Fruit fly (Drosophila melanogaster): ENCODE measurements around the gene CG11313.

Gene CG11313

dm6 chr3R:30697038-30697437 is 33.9 kb downstream of the CG11313 start, which contains the start of gene Pka-C2:
Pka-C2 (minus strand) TSS chr3R:30697138.
- TF ChIP-seq CG33017 (tag; optimal IDR thresholded peaks at IDR 0.05) (no peak), Hr96 (GFP tag; optimal IDR thresholded peaks at IDR 0.05) (no peak), CG12768 (GFP tag; optimal IDR thresholded peaks at IDR 0.05) (no peak), CG11617 (GFP tag; optimal IDR thresholded peaks at IDR 0.05) (no peak), Clk (GFP tag; optimal IDR thresholded peaks at IDR 0.05) (no peak), bab1 (GFP tag; optimal IDR thresholded peaks at IDR 0.05) (no peak), cnc (optimal IDR thresholded peaks at IDR 0.05) (no peak), tj (GFP tag; optimal IDR thresholded peaks at IDR 0.05) (no peak), toe (GFP tag; optimal IDR thresholded peaks at IDR 0.05) (no peak), ovo (GFP tag; optimal IDR thresholded peaks at IDR 0.05) (no peak), Mnt (GFP tag; optimal IDR thresholded peaks at IDR 0.05) (no peak), CG5204 (GFP tag; optimal IDR thresholded peaks at IDR 0.05) (no peak), CG7101 (tag; optimal IDR thresholded peaks at IDR 0.05) (no peak), cic (GFP tag; optimal IDR thresholded peaks at IDR 0.05) (no peak), CG7045 (GFP tag; optimal IDR thresholded peaks at IDR 0.05) (no peak), pad (GFP tag; optimal IDR thresholded peaks at IDR 0.05) (no peak)

DNA sequence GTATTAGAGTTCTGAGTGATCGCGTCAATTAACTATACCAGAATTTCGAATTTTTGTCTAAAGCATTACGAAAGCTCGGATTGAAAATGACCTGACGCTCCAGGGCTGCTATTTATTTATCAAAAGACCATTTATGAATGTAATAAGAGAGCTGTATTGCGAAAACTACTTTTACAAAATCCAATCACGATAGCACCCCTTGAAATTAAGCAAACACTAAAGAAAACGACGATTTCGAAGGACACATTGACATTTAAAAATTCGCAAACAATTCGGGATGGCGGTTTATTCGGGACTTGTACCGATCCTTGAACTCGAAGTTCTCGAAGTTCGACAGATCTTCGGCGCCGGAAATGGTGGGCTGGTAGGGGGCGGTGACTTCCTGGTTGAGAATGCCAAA is 35.6 kb downstream of the CG11313 start, which contains the start of gene CG12069:
Gene CG12069, minus strand, starts transcription at position 101 of the 400 bp plus-strand sequence.
- TF ChIP-seq CG33017 (tag; optimal IDR thresholded peaks at IDR 0.05), result no peak
- TF ChIP-seq bab1 (GFP tag; optimal IDR thresholded peaks at IDR 0.05), result no peak
- TF ChIP-seq CG7101 (tag; optimal IDR thresholded peaks at IDR 0.05), result no peak
- no peak for TF ChIP-seq CG12768 (GFP tag; optimal IDR thresholded peaks at IDR 0.05)
- TF ChIP-seq Mnt (GFP tag; optimal IDR thresholded peaks at IDR 0.05), result no peak
- TF ChIP-seq CG5204 (GFP tag; optimal IDR thresholded peaks at IDR 0.05), result no peak
- no peak for TF ChIP-seq cic (GFP tag; optimal IDR thresholded peaks at IDR 0.05)
- no peak for TF ChIP-seq ovo (GFP tag; optimal IDR thresholded peaks at IDR 0.05)
- no peak for TF ChIP-seq kay (GFP tag; ENCODE audit: borderline replicate concordance)
- TF ChIP-seq CG11617 (GFP tag; optimal IDR thresholded peaks at IDR 0.05), result no peak
- TF ChIP-seq CG1620 (GFP tag; optimal IDR thresholded peaks at IDR 0.05), result no peak
- no peak for TF ChIP-seq Hr96 (GFP tag; optimal IDR thresholded peaks at IDR 0.05)
- TF ChIP-seq CG14711 (tag; optimal IDR thresholded peaks at IDR 0.05), result no peak
- TF ChIP-seq pad (GFP tag; optimal IDR thresholded peaks at IDR 0.05), result no peak
- no peak for TF ChIP-seq cnc (optimal IDR thresholded peaks at IDR 0.05)
- no peak for TF ChIP-seq Crg-1 (GFP tag; optimal IDR thresholded peaks at IDR 0.05)
- TF ChIP-seq Clk (GFP tag; optimal IDR thresholded peaks at IDR 0.05), result no peak

DNA sequence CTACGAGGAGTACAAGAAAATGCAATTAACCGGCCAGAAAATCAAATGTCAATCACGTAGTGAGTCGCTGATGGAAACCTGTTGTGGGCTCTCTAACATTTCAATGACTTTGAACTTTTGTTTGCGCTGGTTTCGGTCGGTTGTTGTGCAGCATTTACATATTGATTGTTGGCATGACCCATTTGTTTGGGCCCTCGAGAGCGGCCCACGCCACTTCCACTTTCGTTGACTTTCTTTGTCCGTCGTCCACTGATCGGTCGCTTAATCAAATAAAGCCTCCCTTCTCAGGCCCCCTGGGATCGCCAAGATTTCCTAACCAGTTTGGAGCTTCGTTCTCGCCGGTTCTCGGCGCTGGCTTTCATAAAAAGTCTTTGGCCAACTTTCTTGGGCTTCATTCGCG is 40.7 kb downstream of the CG11313 start, which contains the start of gene Spn100A:
Gene Spn100A, plus strand, starts transcription at position 392 of the 400 bp plus-strand sequence.
- TF ChIP-seq cic (GFP tag; optimal IDR thresholded peaks at IDR 0.05) (no peak), CG5204 (GFP tag; optimal IDR thresholded peaks at IDR 0.05) (no peak), Clk (GFP tag; optimal IDR thresholded peaks at IDR 0.05) (no peak), tj (GFP tag; optimal IDR thresholded peaks at IDR 0.05) (no peak)

DNA sequence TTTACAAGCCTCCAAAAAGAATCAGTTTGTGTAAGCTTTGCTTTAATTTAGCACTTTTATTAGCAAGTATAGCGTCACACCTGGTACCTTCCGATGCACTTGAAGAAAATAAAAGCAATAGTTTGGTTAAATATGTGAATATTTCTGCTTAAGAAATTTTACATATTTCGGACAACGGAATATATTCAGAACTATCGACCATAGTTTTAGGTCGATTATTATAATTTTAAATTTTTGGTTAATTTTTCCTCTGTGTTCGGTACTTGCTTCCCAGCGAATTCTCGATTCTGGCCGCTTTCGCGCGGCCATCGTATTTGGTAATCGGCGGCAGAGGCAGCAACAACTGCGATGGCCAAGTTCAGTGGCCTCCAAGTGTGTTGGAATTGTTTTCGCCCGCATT is 41.3 kb downstream of the CG11313 start:
- TF ChIP-seq Hr96 (GFP tag; optimal IDR thresholded peaks at IDR 0.05) (no peak), CG14711 (tag; optimal IDR thresholded peaks at IDR 0.05) (no peak), CG7045 (GFP tag; optimal IDR thresholded peaks at IDR 0.05) (no peak), CG5204 (GFP tag; optimal IDR thresholded peaks at IDR 0.05) (no peak), CG1620 (GFP tag; optimal IDR thresholded peaks at IDR 0.05) (no peak), Clk (GFP tag; optimal IDR thresholded peaks at IDR 0.05) (no peak), kay (GFP tag; ENCODE audit: borderline replicate concordance) (no peak), CG33017 (tag; optimal IDR thresholded peaks at IDR 0.05) (no peak), Mnt (GFP tag; optimal IDR thresholded peaks at IDR 0.05) (no peak), pad (GFP tag; optimal IDR thresholded peaks at IDR 0.05) (no peak), bab1 (GFP tag; optimal IDR thresholded peaks at IDR 0.05) (no peak), toe (GFP tag; optimal IDR thresholded peaks at IDR 0.05) (no peak), tj (GFP tag; optimal IDR thresholded peaks at IDR 0.05) (no peak), CG11617 (GFP tag; optimal IDR thresholded peaks at IDR 0.05) (no peak), CG12768 (GFP tag; optimal IDR thresholded peaks at IDR 0.05) (no peak), CG7101 (tag; optimal IDR thresholded peaks at IDR 0.05) (no peak), ovo (GFP tag; optimal IDR thresholded peaks at IDR 0.05) (no peak), Crg-1 (GFP tag; optimal IDR thresholded peaks at IDR 0.05) (no peak), cic (GFP tag; optimal IDR thresholded peaks at IDR 0.05) (no peak)
